Fruit fly (Drosophila melanogaster) whole organism, embryonic: ENCODE data around the gene Pdi.

Experiments used
- CG10267 ChIP-seq: fragments of 200-800 bp; sonication (Bioruptor generic); optimal IDR thresholded peaks from 2 replicates; lab custom pipeline; 2018; ENCODE audit warnings: missing biosample characterization, mild to moderate bottlenecking, missing genetic modification characterization, moderate library complexity
- CG1602 ChIP-seq: fragments of 200-800 bp; sonication (Bioruptor generic); optimal IDR thresholded peaks from 3 replicates; lab custom pipeline; 2016; ENCODE audit warnings: missing biosample characterization, missing genetic modification characterization
- CG33213 ChIP-seq: fragments of 200-800 bp; sonication (Bioruptor generic); optimal IDR thresholded peaks from 3 replicates; lab custom pipeline; 2016; ENCODE audit warnings: missing biosample characterization, missing genetic modification characterization
- Hr51 ChIP-seq, 2 experiments: fragments of 200-800 bp; sonication (Bioruptor generic); optimal IDR thresholded peaks; 2 replicates in 1 of 2; 3 replicates in 1 of 2; lab custom pipeline; 2016 to 2018; ENCODE audit warnings: missing biosample characterization in 2 of 2, missing genetic modification characterization in 2 of 2, mild to moderate bottlenecking in 1 of 2, moderate library complexity in 1 of 2
- Max ChIP-seq: fragments of 200-800 bp; sonication (Bioruptor generic); optimal IDR thresholded peaks from 2 replicates; lab custom pipeline; 2016; ENCODE audit warnings: missing biosample characterization, mild to moderate bottlenecking, missing genetic modification characterization
- Scr ChIP-seq: fragments of 200-800 bp; sonication (Bioruptor generic); IDR thresholded peaks from 2 replicates; pipeline ENCODE4 v1.3.6; 2022; ENCODE audit warnings: missing biosample characterization, missing genetic modification characterization; ENCODE audit not compliant: partially characterized antibody
- dmrt99B ChIP-seq: fragments of 200-800 bp; sonication (Bioruptor generic); optimal IDR thresholded peaks from 2 replicates; lab custom pipeline; 2018; ENCODE audit warnings: missing biosample characterization, mild to moderate bottlenecking, missing genetic modification characterization, moderate library complexity
- esg ChIP-seq: fragments of 200-800 bp; sonication (Bioruptor generic); conservative IDR thresholded peaks from 2 replicates; pipeline ENCODE4 v1.3.6; 2022; ENCODE audit warnings: missing biosample characterization, missing genetic modification characterization
- klu ChIP-seq: fragments of 200-800 bp; sonication (Bioruptor generic); IDR thresholded peaks from 2 replicates; pipeline ENCODE4 v1.3.6; 2022; ENCODE audit warnings: missing biosample characterization, missing genetic modification characterization
- wor ChIP-seq: fragments of 200-800 bp; sonication (Bioruptor generic); IDR thresholded peaks from 2 replicates; pipeline ENCODE4 v1.3.6; 2022; ENCODE audit warnings: missing biosample characterization, missing genetic modification characterization

DNA sequence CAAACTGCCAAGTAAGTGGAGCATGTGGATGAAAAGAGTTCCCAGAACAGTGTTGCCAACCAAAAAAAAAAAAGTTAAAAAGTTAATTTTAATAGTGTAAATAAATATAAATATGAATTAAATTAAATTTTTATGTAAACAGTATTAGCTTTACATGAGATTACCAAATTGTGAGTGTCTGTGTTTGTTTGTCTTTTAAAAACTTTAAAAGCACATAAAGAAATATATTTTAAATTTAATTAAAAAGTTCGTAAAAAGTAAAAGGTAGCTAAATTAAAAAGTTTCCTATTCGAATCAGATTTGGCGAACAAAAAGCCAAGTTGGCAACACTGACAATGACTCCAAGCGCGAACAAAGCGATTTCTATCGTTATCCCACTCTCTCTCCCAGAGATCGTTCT is 33.7 kb downstream of the Pdi start:
- TF ChIP-seq dmrt99B = no peak
- TF ChIP-seq CG33213 (GFP tag; lab: Kevin White, UChicago) = no peak
- no peak for TF ChIP-seq Max (GFP tag; lab: Kevin White, UChicago)
- no peak for TF ChIP-seq klu (GFP tag; lab: Robert Waterston, UW)
- no peak for TF ChIP-seq CG10267 (tag; lab: Kevin White, UChicago)
- TF ChIP-seq Scr = no peak
- no peak for TF ChIP-seq Hr51 (GFP tag; optimal IDR thresholded peaks at IDR 0.05; lab: Kevin White, UChicago)
- no peak for TF ChIP-seq esg (GFP tag; lab: Robert Waterston, UW)
- no peak for TF ChIP-seq CG1602 (GFP tag; lab: Kevin White, UChicago)
- no peak for TF ChIP-seq wor
